Worm (Caenorhabditis elegans) whole organism, young adult: ENCODE results near the gene rga-4.

Experiments used
- B0336.3 ChIP-seq: fragments of 200-800 bp; sonication (Bioruptor generic); IDR thresholded peaks from 2 replicates; pipeline ENCODE4 v1.3.6; 2022; ENCODE audit warnings: missing genetic modification characterization, missing compliant biosample characterization
- F22D6.2 ChIP-seq: sonication (generic microtip); optimal IDR thresholded peaks from 2 replicates; lab custom pipeline; 2016; ENCODE audit warnings: mild to moderate bottlenecking, missing genetic modification characterization, missing compliant biosample characterization
- F23B12.7 ChIP-seq: sonication (generic microtip); optimal IDR thresholded peaks from 2 replicates; lab custom pipeline; 2017; ENCODE audit warnings: missing genetic modification characterization, mild to moderate bottlenecking, missing compliant biosample characterization, antibody characterized with exemption, moderate library complexity; ENCODE audit not compliant: insufficient read depth
- F37B4.10 ChIP-seq: fragments of 200-800 bp; sonication (Bioruptor generic); IDR thresholded peaks from 2 replicates; pipeline ENCODE4 v1.3.6; 2022; ENCODE audit warnings: missing genetic modification characterization, missing compliant biosample characterization
- F57A8.1 ChIP-seq: fragments of 200-800 bp; sonication (Bioruptor generic); optimal IDR thresholded peaks from 2 replicates; lab custom pipeline; 2018; ENCODE audit warnings: mild to moderate bottlenecking, missing genetic modification characterization, moderate library complexity, missing compliant biosample characterization
- T07F8.4 ChIP-seq: sonication (generic microtip); optimal IDR thresholded peaks from 2 replicates; lab custom pipeline; 2016; ENCODE audit warnings: mild to moderate bottlenecking, missing genetic modification characterization, moderate library complexity, missing compliant biosample characterization
- Y79H2A.3 ChIP-seq: fragments of 200-800 bp; sonication (Bioruptor generic); conservative IDR thresholded peaks from 2 replicates; pipeline ENCODE4 v1.3.6; 2022; ENCODE audit warnings: missing genetic modification reagents, missing genetic modification characterization, missing compliant biosample characterization
- ama-1 ChIP-seq, 3 experiments: fragments of 150-350 bp in 1 of 3; sonication (generic microtip) in 2 of 3; optimal IDR thresholded peaks; 2 replicates each; lab custom pipeline; 2014 to 2018; ENCODE audit warnings: missing biosample characterization in 2 of 3, missing genetic modification characterization in 2 of 3, missing genetic modification reagents in 2 of 3
- aptf-2 ChIP-seq: fragments of 200-800 bp; sonication (Bioruptor generic); conservative IDR thresholded peaks from 2 replicates; pipeline ENCODE4 v1.3.6; 2022; ENCODE audit warnings: missing genetic modification reagents, missing genetic modification characterization, missing compliant biosample characterization
- attf-3 ChIP-seq: fragments of 200-800 bp; sonication (Bioruptor generic); conservative IDR thresholded peaks from 2 replicates; pipeline ENCODE4 v1.3.6; 2022; ENCODE audit warnings: missing genetic modification reagents, missing genetic modification characterization, missing compliant biosample characterization
- bed-2 ChIP-seq: fragments of 200-800 bp; sonication (Bioruptor generic); IDR thresholded peaks from 2 replicates; pipeline ENCODE4 v1.3.6; 2022; ENCODE audit warnings: missing genetic modification reagents, missing genetic modification characterization, missing compliant biosample characterization
- ceh-79 ChIP-seq: sonication (generic microtip); optimal IDR thresholded peaks from 2 replicates; lab custom pipeline; 2017; ENCODE audit warnings: mild to moderate bottlenecking, missing genetic modification characterization, missing compliant biosample characterization
- chd-7 ChIP-seq: sonication (generic microtip); optimal IDR thresholded peaks from 2 replicates; lab custom pipeline; 2016; ENCODE audit warnings: mild to moderate bottlenecking, missing genetic modification characterization, moderate library complexity, missing compliant biosample characterization
- dox-1 ChIP-seq: fragments of 200-800 bp; sonication (Bioruptor generic); IDR thresholded peaks from 2 replicates; pipeline ENCODE4 v1.3.6; 2022; ENCODE audit warnings: missing genetic modification reagents, missing genetic modification characterization, missing compliant biosample characterization
- dpl-1 ChIP-seq: fragments of 150-350 bp; optimal IDR thresholded peaks from 2 replicates; lab custom pipeline; 2014; ENCODE audit warnings: missing biosample characterization, missing genetic modification reagents, missing genetic modification characterization
- ekl-4 ChIP-seq: fragments of 200-800 bp; sonication (Bioruptor generic); IDR thresholded peaks from 2 replicates; pipeline ENCODE4 v1.3.6; 2022; ENCODE audit warnings: missing genetic modification reagents, missing genetic modification characterization, missing compliant biosample characterization
- fkh-3 ChIP-seq: sonication (generic microtip); optimal IDR thresholded peaks from 2 replicates; lab custom pipeline; 2016; ENCODE audit warnings: mild to moderate bottlenecking, missing genetic modification characterization, missing compliant biosample characterization
- gei-17 ChIP-seq: fragments of 200-800 bp; sonication (Bioruptor generic); optimal IDR thresholded peaks from 2 replicates; lab custom pipeline; 2018; ENCODE audit warnings: mild to moderate bottlenecking, missing genetic modification characterization, missing compliant biosample characterization
- hmg-1.2 ChIP-seq: fragments of 200-800 bp; sonication (Bioruptor generic); IDR thresholded peaks from 2 replicates; pipeline ENCODE4 v1.3.6; 2022; ENCODE audit warnings: missing genetic modification reagents, missing genetic modification characterization, missing compliant biosample characterization
- hsf-1 ChIP-seq: fragments of 200-800 bp; sonication (Bioruptor generic); IDR thresholded peaks from 2 replicates; pipeline ENCODE4 v1.3.6; 2022; ENCODE audit warnings: missing genetic modification reagents, missing genetic modification characterization, missing compliant biosample characterization
- lin-54 ChIP-seq: fragments of 200-800 bp; sonication (Bioruptor generic); optimal IDR thresholded peaks from 2 replicates; lab custom pipeline; 2018; ENCODE audit warnings: mild to moderate bottlenecking, missing genetic modification characterization, missing compliant biosample characterization
- mel-28 ChIP-seq: sonication (generic microtip); optimal IDR thresholded peaks from 2 replicates; lab custom pipeline; 2016; ENCODE audit warnings: borderline replicate concordance, mild to moderate bottlenecking, missing genetic modification characterization, missing compliant biosample characterization
- mes-4 ChIP-seq: sonication (generic microtip); optimal IDR thresholded peaks from 2 replicates; lab custom pipeline; 2016; ENCODE audit warnings: missing genotype, missing genetic modification characterization, missing compliant biosample characterization
- nhr-80 ChIP-seq: sonication (generic microtip); optimal IDR thresholded peaks from 2 replicates; lab custom pipeline; 2016; ENCODE audit warnings: missing genetic modification characterization, missing compliant biosample characterization
- repo-1 ChIP-seq: sonication (generic microtip); optimal IDR thresholded peaks from 2 replicates; lab custom pipeline; 2017; ENCODE audit warnings: mild to moderate bottlenecking, missing genetic modification characterization, missing compliant biosample characterization
- rpc-1 ChIP-seq, 2 experiments: fragments of 150-350 bp in 1 of 2; sonication (generic microtip) in 1 of 2; optimal IDR thresholded peaks; 2 replicates each; lab custom pipeline; 2014 to 2018; ENCODE audit warnings: missing biosample characterization in 1 of 2, missing genetic modification characterization in 1 of 2, missing genetic modification reagents in 1 of 2, missing genotype in 1 of 2
- snpc-3.4 ChIP-seq: sonication (generic microtip); optimal IDR thresholded peaks from 2 replicates; lab custom pipeline; 2017; ENCODE audit warnings: missing genetic modification characterization, mild to moderate bottlenecking, missing compliant biosample characterization, antibody characterized with exemption, moderate library complexity, missing genotype, missing genetic modification reagents
- somi-1 ChIP-seq: fragments of 200-800 bp; sonication (Bioruptor generic); optimal IDR thresholded peaks from 2 replicates; lab custom pipeline; 2018; ENCODE audit warnings: mild to moderate bottlenecking, missing genetic modification characterization, missing compliant biosample characterization
- unc-62 ChIP-seq: fragments of 150-350 bp; optimal IDR thresholded peaks from 2 replicates; lab custom pipeline; 2014; ENCODE audit warnings: missing biosample characterization, missing genetic modification reagents, missing genetic modification characterization
- zfh-2 ChIP-seq: fragments of 200-800 bp; sonication (Bioruptor generic); conservative IDR thresholded peaks from 2 replicates; pipeline ENCODE4 v1.3.6; 2022; ENCODE audit warnings: missing genetic modification reagents, missing genetic modification characterization, missing compliant biosample characterization
- ztf-22 ChIP-seq: fragments of 200-800 bp; sonication (Bioruptor generic); optimal IDR thresholded peaks from 2 replicates; lab custom pipeline; 2018; ENCODE audit warnings: mild to moderate bottlenecking, missing genetic modification characterization, moderate library complexity, missing compliant biosample characterization
- ztf-26 ChIP-seq: sonication (generic microtip); optimal IDR thresholded peaks from 2 replicates; lab custom pipeline; 2017; ENCODE audit warnings: missing genetic modification characterization, missing compliant biosample characterization

rga-4 gene

ce11 chrV:1352321-1352720, 30.7 kb downstream of the rga-4 start:
- TF ChIP-seq hsf-1 (GFP tag; lab: Robert Waterston, UW) = peak; percentile 90
- peak; percentile 38 for TF ChIP-seq rpc-1 (optimal IDR thresholded peaks at IDR 0.05; lab: Kevin White, UChicago)
- TF ChIP-seq rpc-1 (tag; optimal IDR thresholded peaks at IDR 0.05; lab: Kevin White, UChicago) = no peak
- TF ChIP-seq zfh-2 (GFP tag; lab: Robert Waterston, UW) = no peak
- TF ChIP-seq ztf-26 (tag; lab: Kevin White, UChicago) = no peak
- TF ChIP-seq dox-1 (GFP tag; lab: Robert Waterston, UW) = 0 out of 2 replicates have a peak, but pooled peaks have one; percentile 10

- TF ChIP-seq snpc-3.4 (no peak), hmg-1.2 (no peak), ekl-4 (GFP tag; lab: Robert Waterston, UW) (no peak), T07F8.4 (tag; lab: Kevin White, UChicago) (no peak), F37B4.10 (no peak), bed-2 (GFP tag; lab: Robert Waterston, UW) (no peak), aptf-2 (GFP tag; lab: Robert Waterston, UW) (no peak), somi-1 (GFP tag; lab: Kevin White, UChicago) (no peak), F22D6.2 (tag; lab: Kevin White, UChicago) (no peak), ama-1 (optimal IDR thresholded peaks at IDR 0.05; lab: Kevin White, UChicago) (no peak), ama-1 (GFP tag; optimal IDR thresholded peaks at IDR 0.05; lab: Kevin White, UChicago) (no peak), F57A8.1 (GFP tag; lab: Kevin White, UChicago) (no peak), nhr-80 (no peak), mes-4 (tag; lab: Kevin White, UChicago) (no peak), fkh-3 (tag; lab: Kevin White, UChicago) (no peak), chd-7 (tag; lab: Kevin White, UChicago) (no peak), F23B12.7 (tag; lab: Kevin White, UChicago) (no peak), unc-62 (GFP tag; lab: Kevin White, UChicago) (no peak)
Measured at ce11 chrV:1351826-1352225, 31.2 kb downstream of the rga-4 start, which contains the start of gene glb-33. Gene glb-33 (plus strand): TSS chrV:1352126.

- TF ChIP-seq somi-1 (GFP tag; lab: Kevin White, UChicago) (no peak), unc-62 (GFP tag; lab: Kevin White, UChicago) (no peak), lin-54 (GFP tag; lab: Kevin White, UChicago) (no peak), Y79H2A.3 (GFP tag; lab: Robert Waterston, UW) (no peak), mel-28 (tag; lab: Kevin White, UChicago) (no peak), gei-17 (GFP tag; lab: Kevin White, UChicago) (no peak), dpl-1 (no peak), ztf-22 (no peak), repo-1 (tag; lab: Kevin White, UChicago) (no peak)
Measured at ce11 chrV:1349802-1350201, 33.3 kb downstream of the rga-4 start.

DNA sequence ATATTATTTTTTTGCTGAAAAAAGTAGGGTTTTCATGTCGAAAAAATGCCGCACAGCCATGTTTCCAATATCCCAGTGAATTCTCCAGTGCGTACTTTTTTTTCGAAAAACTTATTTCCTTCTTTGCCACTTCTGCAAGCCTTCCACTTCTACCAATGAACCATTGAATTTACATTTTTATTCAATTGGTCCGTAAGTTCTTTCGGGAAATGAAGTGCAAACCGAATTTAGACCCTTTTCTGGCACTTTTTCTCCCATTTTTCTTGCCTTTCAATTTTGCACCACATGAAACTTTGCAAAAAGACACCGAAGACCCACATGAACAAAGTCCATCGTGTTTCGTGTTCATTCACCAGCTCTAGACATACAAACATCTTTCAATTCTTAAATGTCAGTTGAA, 40.3 kb downstream of the rga-4 start:
- no peak for TF ChIP-seq ceh-79 (tag; lab: Kevin White, UChicago)
- no peak for TF ChIP-seq F22D6.2 (tag; lab: Kevin White, UChicago)
- TF ChIP-seq B0336.3 (GFP tag; lab: Robert Waterston, UW) = no peak
- TF ChIP-seq F37B4.10 = no peak
- no peak for TF ChIP-seq hsf-1 (GFP tag; lab: Robert Waterston, UW)
- no peak for TF ChIP-seq attf-3
